Worm (Caenorhabditis elegans): ENCODE data around the gene T13C5.2.

ce11 chrX:6201542-6201941 is 16.7 kb downstream of the T13C5.2 start:
- TF ChIP-seq zag-1 (tag; optimal IDR thresholded peaks at IDR 0.05) (no peak), lsy-2 (tag; optimal IDR thresholded peaks at IDR 0.05) (peak in 1 of 2 experiments; percentile 57), elt-1 (tag; optimal IDR thresholded peaks at IDR 0.05) (no peak)
